Worm (Caenorhabditis elegans) whole organism, L4 larva: ENCODE measurements around the gene vms-1.
A peak's percentile ranks its signal among the peaks of the same experiment; 100 is the strongest.

Source experiments
- D1046.2 ChIP-seq: fragments of 200-800 bp; sonication (Bioruptor generic); IDR thresholded peaks from 2 replicates; pipeline ENCODE4 v1.3.6; 2022; ENCODE audit warnings: missing genetic modification characterization, missing compliant biosample characterization
- T26A8.4 ChIP-seq: fragments of 200-800 bp; sonication (Bioruptor generic); IDR thresholded peaks from 2 replicates; pipeline ENCODE4 v1.3.6; 2022; ENCODE audit warnings: missing genetic modification characterization, missing compliant biosample characterization
- Y5F2A.4 ChIP-seq: fragments of 200-800 bp; sonication (Bioruptor generic); optimal IDR thresholded peaks from 2 replicates; lab custom pipeline; 2018; ENCODE audit warnings: mild to moderate bottlenecking, missing genetic modification characterization, missing compliant biosample characterization
- aha-1 ChIP-seq: fragments of 150-350 bp; peaks from one replicate; lab custom pipeline; 2014; ENCODE audit warnings: missing biosample characterization, missing genetic modification characterization
- ama-1 ChIP-seq: fragments of 150-350 bp; optimal IDR thresholded peaks from 2 replicates; lab custom pipeline; 2014; ENCODE audit warnings: inconsistent platforms, mixed read lengths
- ceh-28 ChIP-seq: fragments of 150-350 bp; optimal IDR thresholded peaks from 2 replicates; lab custom pipeline; 2014; ENCODE audit warnings: missing biosample characterization, missing genetic modification reagents, missing genetic modification characterization
- ces-1 ChIP-seq: fragments of 150-350 bp; sonication (generic microtip); optimal IDR thresholded peaks from 4 replicates; lab custom pipeline; 2014; ENCODE audit warnings: missing biosample characterization, missing genetic modification reagents, missing genetic modification characterization
- ctbp-1 ChIP-seq: fragments of 200-800 bp; sonication (Bioruptor generic); IDR thresholded peaks from 2 replicates; pipeline ENCODE4 v1.3.6; 2022; ENCODE audit warnings: missing genetic modification reagents, missing genetic modification characterization, missing compliant biosample characterization
- daf-16 ChIP-seq, 3 experiments: sonication (generic microtip); optimal IDR thresholded peaks; 2 replicates each; lab custom pipeline; 2016 to 2017; ENCODE audit warnings: missing genetic modification characterization in 3 of 3, missing genetic modification reagents in 3 of 3, mild to moderate bottlenecking in 2 of 3, missing compliant biosample characterization in 2 of 3, missing biosample characterization in 1 of 3, moderate library complexity in 1 of 3
- daf-19 ChIP-seq: fragments of 200-800 bp; sonication (Bioruptor generic); conservative IDR thresholded peaks from 2 replicates; pipeline ENCODE4 v1.3.6; 2022; ENCODE audit warnings: missing genetic modification characterization, missing compliant biosample characterization
- dve-1 ChIP-seq: sonication (generic microtip); optimal IDR thresholded peaks from 2 replicates; lab custom pipeline; 2017; ENCODE audit warnings: antibody characterized with exemption, mild to moderate bottlenecking, missing genetic modification characterization, missing compliant biosample characterization; ENCODE audit not compliant: insufficient read depth
- egl-27 ChIP-seq: sonication (generic microtip); optimal IDR thresholded peaks from 3 replicates; lab custom pipeline; 2017; ENCODE audit warnings: missing biosample characterization, missing genetic modification reagents, missing genetic modification characterization
- hlh-30 ChIP-seq: sonication (generic microtip); optimal IDR thresholded peaks from 2 replicates; lab custom pipeline; 2017; ENCODE audit warnings: antibody characterized with exemption, mild to moderate bottlenecking, missing genetic modification characterization, missing compliant biosample characterization; ENCODE audit not compliant: insufficient read depth
- lin-13 ChIP-seq: fragments of 150-350 bp; optimal IDR thresholded peaks from 2 replicates; lab custom pipeline; 2014; ENCODE audit warnings: missing biosample characterization, missing genetic modification reagents, missing genetic modification characterization
- lin-29 ChIP-seq: fragments of 200-800 bp; sonication (Bioruptor generic); IDR thresholded peaks from 2 replicates; pipeline ENCODE4 v1.3.6; 2022; ENCODE audit warnings: missing genetic modification reagents, missing genetic modification characterization, missing compliant biosample characterization
- lsy-2 ChIP-seq, 2 experiments: fragments of 150-350 bp in 1 of 2; sonication (generic microtip) in 1 of 2; optimal IDR thresholded peaks; 2 replicates each; lab custom pipeline; 2014 to 2017; ENCODE audit warnings: missing biosample characterization in 2 of 2, missing genetic modification characterization in 2 of 2
- mdl-1 ChIP-seq, 2 experiments: fragments of 150-350 bp in 1 of 2; sonication (generic microtip) in 1 of 2; optimal IDR thresholded peaks; 2 replicates each; lab custom pipeline; 2014 to 2017; ENCODE audit warnings: missing biosample characterization in 2 of 2, missing genetic modification characterization in 2 of 2
- mes-2 ChIP-seq: sonication (generic microtip); optimal IDR thresholded peaks from 2 replicates; lab custom pipeline; 2016; ENCODE audit warnings: missing genotype, mild to moderate bottlenecking, missing genetic modification characterization, missing compliant biosample characterization; ENCODE audit not compliant: poor library complexity, severe bottlenecking
- nhr-102 ChIP-seq: sonication (generic microtip); optimal IDR thresholded peaks from 2 replicates; lab custom pipeline; 2016; ENCODE audit warnings: mild to moderate bottlenecking, missing genetic modification characterization, moderate library complexity, missing compliant biosample characterization
- nhr-11 ChIP-seq: fragments of 150-350 bp; optimal IDR thresholded peaks from 2 replicates; lab custom pipeline; 2014; ENCODE audit warnings: missing biosample characterization, missing genetic modification characterization
- nhr-237 ChIP-seq: sonication (generic microtip); optimal IDR thresholded peaks from 2 replicates; lab custom pipeline; 2017; ENCODE audit warnings: missing biosample characterization, missing genetic modification characterization
- nhr-48 ChIP-seq: sonication (generic microtip); optimal IDR thresholded peaks from 2 replicates; lab custom pipeline; 2016; ENCODE audit warnings: mild to moderate bottlenecking, missing genetic modification characterization, missing compliant biosample characterization
- pha-4 ChIP-seq, 2 experiments: fragments of 150-350 bp in 1 of 2; fragments of 200-800 bp in 1 of 2; sonication (Bioruptor generic) in 1 of 2; IDR thresholded peaks in 1 of 2; optimal IDR thresholded peaks in 1 of 2; 2 replicates each; pipeline versions ENCODE4 v1.3.6 to Lab custom; 2014 to 2022; ENCODE audit warnings: missing genetic modification characterization in 2 of 2, missing genetic modification reagents in 2 of 2, missing biosample characterization in 1 of 2, missing compliant biosample characterization in 1 of 2
- saeg-2 ChIP-seq: fragments of 200-800 bp; sonication (Bioruptor generic); IDR thresholded peaks from 2 replicates; pipeline ENCODE4 v1.3.6; 2022; ENCODE audit warnings: missing genetic modification reagents, missing genetic modification characterization, missing compliant biosample characterization
- sdz-12 ChIP-seq: fragments of 200-800 bp; sonication (Bioruptor generic); optimal IDR thresholded peaks from 2 replicates; lab custom pipeline; 2018; ENCODE audit warnings: mild to moderate bottlenecking, missing genetic modification characterization, missing compliant biosample characterization
- spr-1 ChIP-seq: sonication (generic microtip); optimal IDR thresholded peaks from 2 replicates; lab custom pipeline; 2016; ENCODE audit warnings: mild to moderate bottlenecking, missing genetic modification characterization, missing compliant biosample characterization
- unc-130 ChIP-seq: sonication (generic microtip); optimal IDR thresholded peaks from 2 replicates; lab custom pipeline; 2016; ENCODE audit warnings: missing genetic modification reagents, missing genetic modification characterization, missing compliant biosample characterization
- unc-39 ChIP-seq: sonication (generic microtip); optimal IDR thresholded peaks from 2 replicates; lab custom pipeline; 2017; ENCODE audit warnings: missing biosample characterization, missing genetic modification characterization
- unc-62 ChIP-seq, 3 experiments: fragments of 150-350 bp in 1 of 3; sonication (generic microtip); optimal IDR thresholded peaks in 2 of 3; peaks in 1 of 3; 1 replicate in 1 of 3; 2 replicates in 2 of 3; lab custom pipeline; 2014 to 2017; ENCODE audit warnings: missing biosample characterization in 3 of 3, missing genetic modification characterization in 3 of 3, missing genetic modification reagents in 3 of 3, missing genotype in 1 of 3
- ztf-11 ChIP-seq: fragments of 150-350 bp; optimal IDR thresholded peaks from 2 replicates; lab custom pipeline; 2014; ENCODE audit warnings: missing biosample characterization, missing genetic modification characterization
- ztf-7 ChIP-seq: fragments of 150-350 bp; optimal IDR thresholded peaks from 2 replicates; lab custom pipeline; 2014; ENCODE audit warnings: missing biosample characterization, missing genetic modification characterization

Gene vms-1

ce11 chrIII:8136517-8137099 is 48.3 kb downstream of the vms-1 start:
- peak; percentile 51; the same call in 1 of the 2 replicates for TF ChIP-seq pha-4 (GFP tag; IDR thresholded peaks at IDR 0.05; lab: Robert Waterston, UW)
- TF ChIP-seq pha-4 (tag; optimal IDR thresholded peaks at IDR 0.05; lab: Kevin White, UChicago) = peak; percentile 78
- no peak for TF ChIP-seq ceh-28
- TF ChIP-seq unc-130 (GFP tag; lab: Kevin White, UChicago) = no peak
- no peak for TF ChIP-seq sdz-12
- no peak for TF ChIP-seq spr-1 (tag; lab: Kevin White, UChicago)
- peak; percentile 14 for TF ChIP-seq hlh-30 (tag; lab: Kevin White, UChicago)
- no peak for TF ChIP-seq lin-29 (GFP tag; lab: Robert Waterston, UW)
- TF ChIP-seq nhr-11 (tag; lab: Kevin White, UChicago) = no peak
- TF ChIP-seq D1046.2 = no peak
- no peak for TF ChIP-seq unc-39 (tag; lab: Kevin White, UChicago)
- no peak for TF ChIP-seq ztf-11
- TF ChIP-seq lin-13 (GFP tag; lab: Kevin White, UChicago) = no peak
- TF ChIP-seq daf-16 (GFP tag; optimal IDR thresholded peaks at IDR 0.05; lab: Kevin White, UChicago) = no peak
- peak; percentile 40 for TF ChIP-seq daf-16 (tag; optimal IDR thresholded peaks at IDR 0.05; lab: Kevin White, UChicago)
- TF ChIP-seq aha-1 (tag; lab: Kevin White, UChicago) = peak; percentile 89
- no peak for TF ChIP-seq nhr-48 (tag; lab: Kevin White, UChicago)
- no peak for TF ChIP-seq ces-1
- no peak for TF ChIP-seq saeg-2 (GFP tag; lab: Robert Waterston, UW)
- TF ChIP-seq dve-1 (tag; lab: Kevin White, UChicago) = peak; percentile 43
- TF ChIP-seq daf-19 (GFP tag; lab: Robert Waterston, UW) = no peak
- no peak for TF ChIP-seq mdl-1 (tag; optimal IDR thresholded peaks at IDR 0.05; lab: Kevin White, UChicago)
- TF ChIP-seq nhr-237 (tag; lab: Kevin White, UChicago) = no peak
- peak; percentile 51 for TF ChIP-seq ama-1
- peak in 1 of 2 experiments; percentile 86 for TF ChIP-seq unc-62 (GFP tag; optimal IDR thresholded peaks at IDR 0.05 in 1 of 2; lab: Kevin White, UChicago)
- no peak for TF ChIP-seq unc-62 (tag; optimal IDR thresholded peaks at IDR 0.05; lab: Kevin White, UChicago)
- TF ChIP-seq nhr-102 (tag; lab: Kevin White, UChicago) = peak; percentile 4
- peak in 1 of 2 experiments; percentile 12 for TF ChIP-seq lsy-2 (tag; optimal IDR thresholded peaks at IDR 0.05; lab: Kevin White, UChicago)
- no peak for TF ChIP-seq Y5F2A.4 (GFP tag; lab: Kevin White, UChicago)

- TF ChIP-seq mes-2 (tag; lab: Kevin White, UChicago) (no peak), T26A8.4 (GFP tag; lab: Robert Waterston, UW) (no peak), ztf-7 (tag; lab: Kevin White, UChicago) (no peak), egl-27 (tag; lab: Kevin White, UChicago) (no peak), ctbp-1 (GFP tag; lab: Robert Waterston, UW) (no peak)
Observed at ce11 chrIII:8137777-8138176, 49.4 kb downstream of the vms-1 start, which contains the start of gene hsp-12.2. hsp-12.2 (plus strand) TSS chrIII:8138077.
